Worm (Caenorhabditis elegans): ENCODE measurements around the gene srh-67.

The srh-67 gene

DNA sequence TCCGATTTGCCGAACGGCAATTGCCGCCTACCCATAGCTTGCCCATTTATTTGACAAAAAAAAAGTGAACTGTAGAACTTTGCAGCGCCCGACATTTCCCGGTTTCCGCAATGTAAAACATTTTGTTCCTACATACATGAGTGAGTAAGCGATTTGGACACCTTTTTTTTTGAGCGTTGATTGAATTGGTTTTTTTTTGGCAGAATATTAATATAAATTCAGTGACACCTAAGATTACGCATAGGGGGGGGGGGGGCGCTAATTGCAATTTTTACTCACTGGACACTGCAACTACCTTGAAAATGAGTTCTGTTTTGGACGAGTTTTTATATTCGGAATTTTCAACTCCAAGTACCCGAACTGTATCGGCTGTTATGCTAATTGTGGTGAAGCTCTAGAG is 16.8 kb downstream of the srh-67 start, which contains the start of gene srx-118:
TSS of gene srx-118 (plus strand) at position 301 of the 400 bp plus-strand sequence.
- TF ChIP-seq F23B12.7 (tag; optimal IDR thresholded peaks at IDR 0.05; ENCODE audit: insufficient read depth) (no peak), athp-1 (tag; optimal IDR thresholded peaks at IDR 0.05) (no peak), F57C9.4 (tag; optimal IDR thresholded peaks at IDR 0.05) (no peak)

ce11 chrII:12527947-12528346 is 19.2 kb downstream of the srh-67 start, which contains the start of gene srx-119:
srx-119 (plus strand) TSS chrII:12528247.
- TF ChIP-seq lsl-1 (GFP tag; optimal IDR thresholded peaks at IDR 0.05) (no peak), Y67H2A.10 (GFP tag; conservative IDR thresholded peaks at IDR 0.05) (no peak), cebp-2 (GFP tag; IDR thresholded peaks at IDR 0.05) (no peak), nhr-90 (tag; optimal IDR thresholded peaks at IDR 0.05) (no peak), pha-4 (tag; optimal IDR thresholded peaks at IDR 0.05) (no peak), sdz-38 (tag; optimal IDR thresholded peaks at IDR 0.05) (no peak), F10E7.11 (tag; optimal IDR thresholded peaks at IDR 0.05) (no peak), snpc-4 (GFP tag; optimal IDR thresholded peaks at IDR 0.05) (no peak), snpc-4 (tag; optimal IDR thresholded peaks at IDR 0.05) (no peak), ceh-91 (GFP tag; IDR thresholded peaks at IDR 0.05) (no peak), T26A5.8 (tag; optimal IDR thresholded peaks at IDR 0.05) (no peak)

DNA sequence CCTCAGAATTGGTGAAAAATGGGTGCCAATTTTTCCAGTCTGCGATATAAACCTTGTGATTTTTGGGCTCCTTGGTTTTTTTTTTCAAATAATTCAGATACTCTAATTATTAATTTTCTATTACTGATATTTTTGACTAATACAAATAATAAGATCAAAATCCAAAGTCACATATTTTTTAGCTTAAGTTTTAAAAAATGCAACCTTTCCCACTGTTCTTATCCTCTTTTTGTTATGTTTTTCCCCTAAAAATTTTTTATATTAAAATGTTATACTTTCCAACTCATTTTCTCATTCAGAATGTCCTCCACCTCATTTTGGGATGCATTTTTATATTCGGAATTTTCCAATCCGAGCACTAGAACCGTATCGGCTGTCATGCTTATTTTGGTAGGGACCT is 22.2 kb downstream of the srh-67 start, which contains the start of gene srx-120:
TSS of gene srx-120 (plus strand) at position 301 of the 400 bp plus-strand sequence.
- TF ChIP-seq unc-62 (GFP tag; optimal IDR thresholded peaks at IDR 0.05) (no peak), Y56A3A.18 (GFP tag; IDR thresholded peaks at IDR 0.05) (no peak), Y67H2A.10 (GFP tag; conservative IDR thresholded peaks at IDR 0.05) (no peak), dpl-1 (GFP tag; optimal IDR thresholded peaks at IDR 0.05) (no peak), repo-1 (tag; optimal IDR thresholded peaks at IDR 0.05) (no peak), hmg-1.2 (GFP tag; IDR thresholded peaks at IDR 0.05) (no peak), lin-35 (GFP tag; optimal IDR thresholded peaks at IDR 0.05) (no peak), mcd-1 (GFP tag; IDR thresholded peaks at IDR 0.05) (no peak), ztf-22 (GFP tag; optimal IDR thresholded peaks at IDR 0.05) (no peak), cebp-2 (GFP tag; IDR thresholded peaks at IDR 0.05) (no peak)

- TF ChIP-seq attf-3 (GFP tag; conservative IDR thresholded peaks at IDR 0.05) (no peak), let-526 (GFP tag; IDR thresholded peaks at IDR 0.05) (no peak), nfyb-1 (GFP tag; IDR thresholded peaks at IDR 0.05) (no peak), nhr-27 (tag; optimal IDR thresholded peaks at IDR 0.05) (no peak), madf-6 (GFP tag; IDR thresholded peaks at IDR 0.05) (no peak), rcor-1 (GFP tag; IDR thresholded peaks at IDR 0.05) (no peak), unc-62 (GFP tag; optimal IDR thresholded peaks at IDR 0.05) (no peak), dpff-1 (tag; optimal IDR thresholded peaks at IDR 0.05) (no peak), snpc-1.3 (tag; optimal IDR thresholded peaks at IDR 0.05; ENCODE audit: insufficient read depth) (no peak), dox-1 (GFP tag; IDR thresholded peaks at IDR 0.05) (no peak), lag-1 (GFP tag; IDR thresholded peaks at IDR 0.05) (no peak), B0019.2 (GFP tag; conservative IDR thresholded peaks at IDR 0.05) (no peak), C17E4.6 (GFP tag; IDR thresholded peaks at IDR 0.05) (no peak), tbx-9 (tag; optimal IDR thresholded peaks at IDR 0.05; ENCODE audit: borderline replicate concordance) (no peak), ztf-18 (tag; optimal IDR thresholded peaks at IDR 0.05) (no peak)
Measured at ce11 chrII:12535297-12535803, 26.6 kb downstream of the srh-67 start, which contains the start of gene nimk-1. nimk-1 (plus strand) TSS chrII:12535753.
